Worm (Caenorhabditis elegans) whole organism, L4/young adult: Measurements from ENCODE around the gene K10H10.4.

Experiments used
- W03F9.2 ChIP-seq: fragments of 150-350 bp; optimal IDR thresholded peaks from 2 replicates; lab custom pipeline; 2014; ENCODE audit warnings: missing biosample characterization, missing genetic modification characterization
- him-1 ChIP-seq: sonication (generic microtip); optimal IDR thresholded peaks from 2 replicates; lab custom pipeline; 2016; ENCODE audit warnings: missing genotype, missing genetic modification reagents, missing genetic modification characterization, missing compliant biosample characterization

- no peak for TF ChIP-seq him-1 (tag; lab: Kevin White, UChicago)
- no peak for TF ChIP-seq W03F9.2 (tag; lab: Kevin White, UChicago)
Measured at ce11 chrII:14480772-14481171, 19.4 kb upstream of the K10H10.4 start.
